Worm (Caenorhabditis elegans) whole organism, midembryonic: Measurements from ENCODE around the gene Y51H7C.1.

Experiments used
- T22C8.4 ChIP-seq: fragments of 200-800 bp; sonication (Bioruptor generic); IDR thresholded peaks from 2 replicates; pipeline ENCODE4 v1.3.6; 2022; ENCODE audit warnings: missing genetic modification characterization, missing compliant biosample characterization
- cog-1 ChIP-seq: sonication (generic microtip); optimal IDR thresholded peaks from 2 replicates; lab custom pipeline; 2016; ENCODE audit warnings: missing genetic modification characterization, missing compliant biosample characterization
- flt-1 ChIP-seq: fragments of 200-800 bp; sonication (Bioruptor generic); IDR thresholded peaks from 2 replicates; pipeline ENCODE4 v1.3.6; 2022; ENCODE audit warnings: missing genetic modification characterization, missing compliant biosample characterization
- klf-2 ChIP-seq: fragments of 200-800 bp; sonication (Bioruptor generic); conservative IDR thresholded peaks from 2 replicates; pipeline ENCODE4 v1.3.6; 2022; ENCODE audit warnings: missing genetic modification reagents, missing genetic modification characterization, missing compliant biosample characterization
- med-1 ChIP-seq: sonication (generic microtip); optimal IDR thresholded peaks from 2 replicates; lab custom pipeline; 2017; ENCODE audit warnings: missing genetic modification characterization, mild to moderate bottlenecking, missing compliant biosample characterization, antibody characterized with exemption, missing genetic modification reagents; ENCODE audit not compliant: insufficient read depth
- ref-1 ChIP-seq: fragments of 200-800 bp; sonication (Bioruptor generic); conservative IDR thresholded peaks from 2 replicates; pipeline ENCODE4 v1.3.6; 2022; ENCODE audit warnings: missing genetic modification reagents, missing genetic modification characterization, missing compliant biosample characterization
- tab-1 ChIP-seq: fragments of 200-800 bp; sonication (Bioruptor generic); IDR thresholded peaks from 2 replicates; pipeline ENCODE4 v1.3.6; 2022; ENCODE audit warnings: missing genetic modification characterization, missing compliant biosample characterization
- ztf-23 ChIP-seq: fragments of 200-800 bp; sonication (Bioruptor generic); IDR thresholded peaks from 2 replicates; pipeline ENCODE4 v1.3.6; 2022; ENCODE audit warnings: missing genetic modification reagents, missing genetic modification characterization, missing compliant biosample characterization
- ztf-29 ChIP-seq: fragments of 200-800 bp; sonication (Bioruptor generic); IDR thresholded peaks from 2 replicates; pipeline ENCODE4 v1.3.6; 2022; ENCODE audit warnings: missing genetic modification reagents, missing genetic modification characterization, missing compliant biosample characterization

Gene Y51H7C.1

DNA sequence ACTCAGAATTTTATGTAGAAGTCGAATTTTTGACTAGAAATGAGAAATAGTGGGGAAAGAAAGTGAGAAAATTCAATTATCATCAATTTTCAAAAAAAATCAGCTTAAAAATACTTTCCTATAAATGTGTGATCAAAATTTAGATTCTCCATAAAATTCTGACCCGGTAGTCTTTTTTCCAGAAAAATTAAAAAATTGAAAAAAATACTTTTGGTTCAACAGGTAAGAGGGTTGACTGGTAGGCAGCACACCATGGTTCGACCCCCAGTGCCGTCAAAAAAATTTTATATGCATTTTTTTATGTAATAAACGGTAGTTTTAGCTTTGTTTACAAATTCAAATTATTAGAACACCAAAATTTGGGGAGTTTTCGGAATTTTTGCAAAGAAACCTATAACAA is 9.8 kb downstream of the Y51H7C.1 start:
- TF ChIP-seq ztf-23 (GFP tag; lab: Robert Waterston, UW): no peak
- TF ChIP-seq klf-2 (GFP tag; lab: Robert Waterston, UW): no peak
- no peak for TF ChIP-seq T22C8.4
- no peak for TF ChIP-seq med-1 (GFP tag; lab: Kevin White, UChicago)
- no peak for TF ChIP-seq ref-1 (GFP tag; lab: Robert Waterston, UW)
- no peak for TF ChIP-seq cog-1 (tag; lab: Kevin White, UChicago)
- no peak for TF ChIP-seq tab-1
- TF ChIP-seq flt-1 (GFP tag; lab: Robert Waterston, UW): no peak
- no peak for TF ChIP-seq ztf-29 (GFP tag; lab: Robert Waterston, UW)

- TF ChIP-seq tab-1 (no peak), klf-2 (GFP tag; lab: Robert Waterston, UW) (no peak), ztf-23 (GFP tag; lab: Robert Waterston, UW) (no peak), cog-1 (tag; lab: Kevin White, UChicago) (no peak), flt-1 (GFP tag; lab: Robert Waterston, UW) (no peak)
Observed at ce11 chrII:1477975-1478374, 10.4 kb downstream of the Y51H7C.1 start.

DNA sequence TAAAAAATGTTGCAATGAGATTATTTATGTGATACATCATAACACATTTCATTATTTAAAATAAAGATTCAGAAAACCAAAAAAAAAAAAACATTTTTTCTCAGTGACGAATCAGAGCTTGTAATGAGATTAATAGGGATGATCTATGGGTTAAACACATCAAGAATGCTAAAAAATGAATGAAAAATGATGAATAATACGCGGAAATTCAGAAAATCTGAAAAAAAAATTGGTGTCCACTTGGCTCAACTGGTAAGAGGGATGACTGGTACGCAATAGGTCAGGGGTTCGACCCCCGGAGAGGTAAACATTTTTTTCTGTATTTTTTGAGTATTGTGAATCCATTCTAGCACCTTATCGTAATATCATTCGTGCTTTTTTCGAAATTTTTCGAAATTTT is 11.0 kb downstream of the Y51H7C.1 start:
- TF ChIP-seq klf-2 (GFP tag; lab: Robert Waterston, UW): no peak
- no peak for TF ChIP-seq cog-1 (tag; lab: Kevin White, UChicago)
- no peak for TF ChIP-seq tab-1
- TF ChIP-seq T22C8.4: no peak
- no peak for TF ChIP-seq flt-1 (GFP tag; lab: Robert Waterston, UW)
- TF ChIP-seq ztf-29 (GFP tag; lab: Robert Waterston, UW): no peak
- no peak for TF ChIP-seq med-1 (GFP tag; lab: Kevin White, UChicago)
- no peak for TF ChIP-seq ref-1 (GFP tag; lab: Robert Waterston, UW)
- TF ChIP-seq ztf-23 (GFP tag; lab: Robert Waterston, UW): no peak

- TF ChIP-seq med-1 (GFP tag; lab: Kevin White, UChicago) (no peak), T22C8.4 (no peak), ztf-29 (GFP tag; lab: Robert Waterston, UW) (no peak), cog-1 (tag; lab: Kevin White, UChicago) (no peak), flt-1 (GFP tag; lab: Robert Waterston, UW) (no peak), ztf-23 (GFP tag; lab: Robert Waterston, UW) (no peak)
Observed at ce11 chrII:1481660-1482059, 14.1 kb downstream of the Y51H7C.1 start.

DNA sequence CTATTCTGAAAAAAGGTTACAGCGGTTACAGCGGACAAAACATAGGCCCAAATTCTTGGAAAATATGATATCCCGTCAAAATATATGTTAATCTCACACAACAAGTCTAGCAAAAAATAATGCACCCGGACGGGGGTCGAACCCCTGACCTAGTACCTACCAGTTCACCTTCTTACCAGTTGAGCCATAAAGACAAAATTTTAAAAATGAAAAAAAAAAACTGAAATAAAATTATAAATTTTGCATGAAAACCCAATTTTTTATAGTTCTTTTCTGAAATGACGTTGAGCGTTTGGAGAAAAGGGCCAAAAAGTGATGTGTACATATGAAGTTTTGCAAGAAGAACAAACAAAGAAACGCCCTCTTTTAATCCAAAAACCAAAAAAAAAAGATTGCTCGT is 14.9 kb downstream of the Y51H7C.1 start:
- TF ChIP-seq ref-1 (GFP tag; lab: Robert Waterston, UW) (no peak), ztf-29 (GFP tag; lab: Robert Waterston, UW) (no peak), med-1 (GFP tag; lab: Kevin White, UChicago) (no peak), cog-1 (tag; lab: Kevin White, UChicago) (no peak), klf-2 (GFP tag; lab: Robert Waterston, UW) (no peak), flt-1 (GFP tag; lab: Robert Waterston, UW) (no peak), tab-1 (no peak), ztf-23 (GFP tag; lab: Robert Waterston, UW) (no peak), T22C8.4 (no peak)

DNA sequence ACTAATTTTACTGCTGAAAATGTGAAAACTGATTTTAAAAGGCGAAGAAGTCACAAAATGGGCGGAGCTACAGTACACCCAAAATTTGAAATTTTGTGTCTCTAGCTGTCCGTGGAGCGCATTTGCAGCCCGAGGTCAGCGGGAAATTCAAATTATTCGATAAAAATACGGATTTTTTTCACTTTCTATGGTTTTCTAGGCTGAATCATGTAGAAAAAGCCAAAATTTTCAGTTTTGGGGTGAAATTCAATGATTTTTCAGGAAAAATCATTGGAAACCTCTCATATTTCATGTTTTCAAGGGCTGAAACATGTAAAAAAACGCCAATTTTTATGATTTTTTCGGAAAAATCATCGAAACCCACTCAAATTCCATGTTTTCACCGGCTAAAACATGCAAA is 23.3 kb downstream of the Y51H7C.1 start:
- no peak for TF ChIP-seq med-1 (GFP tag; lab: Kevin White, UChicago)
- TF ChIP-seq klf-2 (GFP tag; lab: Robert Waterston, UW): no peak
- TF ChIP-seq tab-1: no peak
- TF ChIP-seq flt-1 (GFP tag; lab: Robert Waterston, UW): no peak
- no peak for TF ChIP-seq ref-1 (GFP tag; lab: Robert Waterston, UW)

DNA sequence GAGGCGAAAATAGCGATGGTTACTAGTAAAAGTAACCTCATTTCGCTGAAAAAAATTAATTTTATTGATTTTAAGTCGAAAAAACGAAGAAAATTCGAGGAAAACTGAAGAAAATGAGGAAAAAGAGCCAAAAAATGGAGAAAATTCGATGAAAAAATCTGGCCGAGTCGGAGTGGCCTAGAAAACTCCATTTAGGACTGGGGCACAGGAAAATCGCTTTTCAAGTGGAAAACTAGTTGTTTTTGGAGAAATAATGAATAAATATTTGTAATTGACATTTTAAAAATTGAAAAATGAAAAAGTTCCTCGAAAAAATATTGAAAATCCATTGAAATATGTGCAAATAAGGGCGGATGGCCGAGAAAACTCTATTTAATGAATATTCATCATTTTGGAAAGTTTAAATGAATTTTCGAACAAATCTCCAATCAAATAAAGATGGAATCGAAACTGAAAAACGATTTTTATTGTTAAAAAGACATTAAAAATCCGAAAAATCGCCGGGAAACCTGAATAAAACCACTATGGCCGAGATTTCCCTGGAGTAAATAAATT is 32.8 kb downstream of the Y51H7C.1 start, which contains the start of gene emc-1:
emc-1 (minus strand) TSS at position 45 of the 555 bp plus-strand sequence.
- TF ChIP-seq med-1 (GFP tag; lab: Kevin White, UChicago) (no peak), T22C8.4 (no peak), ztf-23 (GFP tag; lab: Robert Waterston, UW) (peak; percentile 19; the same call in 1 of the 2 replicates)

DNA sequence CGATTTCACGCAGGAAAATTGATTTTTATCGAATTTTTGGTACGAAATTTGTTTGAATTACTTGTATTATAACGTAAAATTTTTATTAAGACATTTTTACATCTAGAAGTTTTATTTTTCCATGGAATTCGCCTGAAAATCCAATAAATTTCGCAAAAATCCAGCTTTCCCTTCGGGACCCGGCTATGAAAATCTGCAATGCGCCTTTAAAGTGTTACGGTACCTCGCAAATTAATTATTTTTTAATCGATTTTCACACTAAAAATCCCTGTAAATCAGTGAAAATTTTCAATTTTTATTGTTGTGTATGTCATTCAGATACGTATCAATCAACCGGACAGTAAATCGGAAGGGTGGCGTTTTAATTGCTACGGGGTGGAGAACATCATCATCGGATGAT is 33.4 kb downstream of the Y51H7C.1 start:
- TF ChIP-seq med-1 (GFP tag; lab: Kevin White, UChicago) (no peak), cog-1 (tag; lab: Kevin White, UChicago) (no peak), T22C8.4 (no peak), flt-1 (GFP tag; lab: Robert Waterston, UW) (no peak), klf-2 (GFP tag; lab: Robert Waterston, UW) (no peak), ztf-29 (GFP tag; lab: Robert Waterston, UW) (no peak), ztf-23 (GFP tag; lab: Robert Waterston, UW) (no peak), ref-1 (GFP tag; lab: Robert Waterston, UW) (no peak), tab-1 (no peak)

ce11 chrII:1501614-1502355 is 34.3 kb downstream of the Y51H7C.1 start:
- TF ChIP-seq flt-1 (GFP tag; lab: Robert Waterston, UW) (0 out of 2 replicates have a peak, but pooled peaks have one; percentile 20), ztf-23 (GFP tag; lab: Robert Waterston, UW) (no peak), T22C8.4 (no peak), tab-1 (peak; percentile 28; the same call in 1 of the 2 replicates)

- TF ChIP-seq flt-1 (GFP tag; lab: Robert Waterston, UW) (no peak), med-1 (GFP tag; lab: Kevin White, UChicago) (no peak), cog-1 (tag; lab: Kevin White, UChicago) (no peak), ref-1 (GFP tag; lab: Robert Waterston, UW) (no peak), klf-2 (GFP tag; lab: Robert Waterston, UW) (no peak), tab-1 (no peak), T22C8.4 (no peak), ztf-29 (GFP tag; lab: Robert Waterston, UW) (no peak), ztf-23 (GFP tag; lab: Robert Waterston, UW) (no peak)
Observed at ce11 chrII:1503663-1504062, 36.1 kb downstream of the Y51H7C.1 start.
